Fruit fly (Drosophila melanogaster) whole organism, prepupa: ENCODE results near the gene CG33003.
A peak's percentile ranks its signal among the peaks of the same experiment; 100 is the strongest.

Source experiments
- CG15336 ChIP-seq: fragments of 200-800 bp; sonication (Bioruptor generic); IDR thresholded peaks from 2 replicates; pipeline ENCODE4 v1.3.6; 2022; ENCODE audit warnings: missing biosample characterization, missing genetic modification characterization
- CG34406 ChIP-seq: fragments of 200-800 bp; sonication (Bioruptor generic); optimal IDR thresholded peaks from 3 replicates; lab custom pipeline; 2016; ENCODE audit warnings: missing biosample characterization, missing genetic modification characterization
- CG6163 ChIP-seq: fragments of 200-800 bp; sonication (Bioruptor generic); IDR thresholded peaks from 3 replicates; pipeline ENCODE4 v1.3.6; 2022; ENCODE audit warnings: missing biosample characterization, missing genetic modification characterization
- CG6808 ChIP-seq: fragments of 200-800 bp; sonication (Bioruptor generic); optimal IDR thresholded peaks from 3 replicates; lab custom pipeline; 2017; ENCODE audit warnings: missing biosample characterization, missing genetic modification characterization, mild to moderate bottlenecking, moderate library complexity, missing genetic modification reagents
- CG6854 ChIP-seq: fragments of 200-800 bp; sonication (Bioruptor generic); optimal IDR thresholded peaks from 2 replicates; lab custom pipeline; 2017; ENCODE audit warnings: missing biosample characterization, mild to moderate bottlenecking, missing genetic modification characterization
- Eip75B ChIP-seq: fragments of 200-800 bp; sonication (Bioruptor generic); optimal IDR thresholded peaks from 3 replicates; lab custom pipeline; 2016; ENCODE audit warnings: missing biosample characterization, missing genetic modification characterization
- Gug ChIP-seq: fragments of 200-800 bp; sonication (Bioruptor generic); IDR thresholded peaks from 2 replicates; pipeline ENCODE4 v1.3.6; 2022; ENCODE audit warnings: missing biosample characterization, missing genetic modification characterization
- Hr39 ChIP-seq: fragments of 200-800 bp; sonication (Bioruptor generic); optimal IDR thresholded peaks from 2 replicates; lab custom pipeline; 2016; ENCODE audit warnings: missing biosample characterization, missing genetic modification characterization
- Lpt ChIP-seq: fragments of 200-800 bp; sonication (Bioruptor generic); optimal IDR thresholded peaks from 3 replicates; lab custom pipeline; 2016; ENCODE audit warnings: missing biosample characterization, missing genetic modification characterization
- OdsH ChIP-seq: fragments of 200-800 bp; sonication (Bioruptor generic); optimal IDR thresholded peaks from 3 replicates; lab custom pipeline; 2016; ENCODE audit warnings: missing biosample characterization, missing genetic modification characterization
- dac ChIP-seq: fragments of 200-800 bp; sonication (Bioruptor generic); optimal IDR thresholded peaks from 2 replicates; lab custom pipeline; 2017; ENCODE audit warnings: missing biosample characterization, mild to moderate bottlenecking, missing genetic modification characterization
- fd85E ChIP-seq: fragments of 200-800 bp; sonication (Bioruptor generic); optimal IDR thresholded peaks from 3 replicates; lab custom pipeline; 2016; ENCODE audit warnings: missing biosample characterization, missing genetic modification characterization
- svp ChIP-seq: fragments of 200-800 bp; sonication (Bioruptor generic); peaks from one replicate; lab custom pipeline; 2016; ENCODE audit warnings: missing biosample characterization, missing genetic modification characterization
- vri ChIP-seq: fragments of 200-800 bp; sonication (Bioruptor generic); optimal IDR thresholded peaks from 3 replicates; lab custom pipeline; 2016; ENCODE audit warnings: missing biosample characterization, mild to moderate bottlenecking, missing genetic modification characterization

DNA sequence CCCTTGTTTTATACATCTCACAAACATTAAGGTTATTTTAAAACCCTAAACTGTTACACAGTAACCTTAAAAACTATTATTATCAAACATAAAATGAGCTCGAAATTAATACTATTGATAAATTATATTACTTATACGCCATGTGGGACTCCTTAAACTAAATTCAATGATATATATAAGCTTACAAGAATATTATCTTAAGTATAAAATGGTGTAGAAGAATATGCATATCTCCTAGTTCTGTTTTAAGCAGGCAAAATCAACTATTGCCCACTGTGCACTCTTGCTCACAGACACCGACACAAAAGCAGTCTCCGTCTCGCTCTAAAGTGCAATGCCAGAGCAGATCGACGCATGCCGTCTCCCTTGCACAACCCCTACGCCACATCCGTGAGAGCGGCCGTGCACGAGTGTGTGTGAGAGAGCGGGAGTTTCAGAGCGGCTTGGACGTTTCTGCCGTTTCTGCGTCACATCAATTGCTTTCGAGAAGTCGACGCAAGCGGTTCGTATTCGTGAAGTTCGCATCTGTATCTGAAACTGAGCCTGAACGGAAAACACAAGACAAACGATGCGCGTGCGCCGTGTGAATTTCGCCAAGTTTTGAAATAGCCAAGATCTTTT is 29.1 kb upstream of the CG33003 start:
- peak; percentile 31 for TF ChIP-seq vri
- no peak for TF ChIP-seq Gug (GFP tag; lab: Robert Waterston, UW)
- TF ChIP-seq OdsH: peak; percentile 53
- TF ChIP-seq Hr39 (GFP tag; lab: Kevin White, UChicago): peak; percentile 58
- TF ChIP-seq svp (GFP tag; lab: Kevin White, UChicago): peak; percentile 87
- peak; percentile 55 for TF ChIP-seq Eip75B (GFP tag; lab: Kevin White, UChicago)
- peak; percentile 39 for TF ChIP-seq CG6808 (GFP tag; lab: Kevin White, UChicago)
- no peak for TF ChIP-seq dac (GFP tag; lab: Kevin White, UChicago)
- peak; percentile 11 for TF ChIP-seq fd85E (GFP tag; lab: Kevin White, UChicago)
- peak; percentile 69 for TF ChIP-seq CG15336 (GFP tag; lab: Robert Waterston, UW)
- TF ChIP-seq CG6854 (GFP tag; lab: Kevin White, UChicago): peak; percentile 71
- TF ChIP-seq CG6163 (GFP tag; lab: Robert Waterston, UW): peak; percentile 55
- TF ChIP-seq Lpt: peak; percentile 61
- TF ChIP-seq CG34406 (GFP tag; lab: Kevin White, UChicago): peak; percentile 77
